Fruit fly (Drosophila melanogaster) whole organism, embryonic: ENCODE results near the gene MTF-1.
A peak's percentile ranks its signal among the peaks of the same experiment; 100 is the strongest.

Experiments used
- CG10366 ChIP-seq: fragments of 200-800 bp; sonication (Bioruptor generic); IDR thresholded peaks from 2 replicates; pipeline ENCODE4 v1.3.6; 2022; ENCODE audit warnings: missing biosample characterization, missing genetic modification characterization
- CG11093 ChIP-seq: fragments of 200-800 bp; sonication (Bioruptor generic); IDR thresholded peaks from 3 replicates; pipeline ENCODE4 v1.3.6; 2022; ENCODE audit warnings: missing biosample characterization, missing genetic modification characterization
- CG12236 ChIP-seq: fragments of 200-800 bp; sonication (Bioruptor generic); optimal IDR thresholded peaks from 2 replicates; lab custom pipeline; 2016; ENCODE audit warnings: missing biosample characterization, missing genetic modification characterization
- CG1233 ChIP-seq: fragments of 200-800 bp; sonication (Bioruptor generic); optimal IDR thresholded peaks from 4 replicates; lab custom pipeline; 2018; ENCODE audit warnings: missing biosample characterization, mild to moderate bottlenecking, missing genetic modification characterization
- CG15601 ChIP-seq: fragments of 200-800 bp; sonication (Bioruptor generic); optimal IDR thresholded peaks from 3 replicates; lab custom pipeline; 2019; ENCODE audit warnings: missing biosample characterization, mild to moderate bottlenecking, missing genetic modification characterization, moderate library complexity
- CG18011 ChIP-seq: fragments of 200-800 bp; sonication (Bioruptor generic); optimal IDR thresholded peaks from 2 replicates; lab custom pipeline; 2017; ENCODE audit warnings: missing biosample characterization, missing genetic modification characterization, mild to moderate bottlenecking, moderate library complexity, missing genotype
- CG31441 ChIP-seq: fragments of 200-800 bp; sonication (Bioruptor generic); IDR thresholded peaks from 2 replicates; pipeline ENCODE4 v1.3.6; 2022; ENCODE audit warnings: missing biosample characterization, missing genetic modification characterization
- CG32772 ChIP-seq: fragments of 200-800 bp; sonication (Bioruptor generic); IDR thresholded peaks from 2 replicates; pipeline ENCODE4 v1.3.6; 2022; ENCODE audit warnings: missing biosample characterization, missing genetic modification characterization
- CG3407 ChIP-seq: fragments of 200-800 bp; sonication (Bioruptor generic); optimal IDR thresholded peaks from 2 replicates; lab custom pipeline; 2018; ENCODE audit warnings: missing biosample characterization, mild to moderate bottlenecking, missing genetic modification characterization
- CG42726 ChIP-seq: fragments of 200-800 bp; sonication (Bioruptor generic); IDR thresholded peaks from 2 replicates; pipeline ENCODE4 v1.3.6; 2022; ENCODE audit warnings: missing biosample characterization, missing genetic modification characterization; ENCODE audit not compliant: partially characterized antibody
- CG6683 ChIP-seq: fragments of 200-800 bp; sonication (Bioruptor generic); optimal IDR thresholded peaks from 2 replicates; lab custom pipeline; 2017; ENCODE audit warnings: missing biosample characterization, mild to moderate bottlenecking, missing genetic modification characterization, missing genetic modification reagents
- CG6854 ChIP-seq: fragments of 200-800 bp; sonication (Bioruptor generic); optimal IDR thresholded peaks from 3 replicates; lab custom pipeline; 2017; ENCODE audit warnings: missing biosample characterization, mild to moderate bottlenecking, missing genetic modification characterization
- CG7839 ChIP-seq: fragments of 200-800 bp; sonication (Bioruptor generic); optimal IDR thresholded peaks from 3 replicates; lab custom pipeline; 2018; ENCODE audit warnings: missing biosample characterization, mild to moderate bottlenecking, missing genetic modification characterization, moderate library complexity
- CG7963 ChIP-seq: fragments of 200-800 bp; sonication (Bioruptor generic); IDR thresholded peaks from 3 replicates; pipeline ENCODE4 v1.3.6; 2022; ENCODE audit warnings: missing biosample characterization, missing genetic modification characterization; ENCODE audit not compliant: partially characterized antibody
- CG9215 ChIP-seq: fragments of 200-800 bp; sonication (Bioruptor generic); IDR thresholded peaks from 2 replicates; pipeline ENCODE4 v1.3.6; 2022; ENCODE audit warnings: missing biosample characterization, missing genetic modification characterization
- CG9932 ChIP-seq: fragments of 200-800 bp; sonication (Bioruptor generic); IDR thresholded peaks from 2 replicates; pipeline ENCODE4 v1.3.6; 2022; ENCODE audit warnings: missing biosample characterization, missing genetic modification characterization
- Camta ChIP-seq: fragments of 200-800 bp; sonication (Bioruptor generic); optimal IDR thresholded peaks from 2 replicates; lab custom pipeline; 2016; ENCODE audit warnings: missing biosample characterization, missing genetic modification characterization
- Dad ChIP-seq: fragments of 200-800 bp; sonication (Bioruptor generic); optimal IDR thresholded peaks from 3 replicates; lab custom pipeline; 2016; ENCODE audit warnings: missing biosample characterization, missing genetic modification characterization
- Dp ChIP-seq: fragments of 200-800 bp; sonication (Bioruptor generic); optimal IDR thresholded peaks from 2 replicates; lab custom pipeline; 2018; ENCODE audit warnings: missing biosample characterization, mild to moderate bottlenecking, missing genetic modification characterization, moderate library complexity
- Fer3 ChIP-seq: fragments of 200-800 bp; sonication (Bioruptor generic); optimal IDR thresholded peaks from 2 replicates; lab custom pipeline; 2018; ENCODE audit warnings: missing biosample characterization, mild to moderate bottlenecking, missing genetic modification characterization, moderate library complexity
- Hand ChIP-seq: fragments of 200-800 bp; sonication (Bioruptor generic); optimal IDR thresholded peaks from 2 replicates; lab custom pipeline; 2017; ENCODE audit warnings: mild to moderate bottlenecking, missing biosample characterization, missing genetic modification reagents, missing genetic modification characterization
- HmgZ ChIP-seq: fragments of 200-800 bp; sonication (Bioruptor generic); optimal IDR thresholded peaks from 2 replicates; lab custom pipeline; 2018; ENCODE audit warnings: missing biosample characterization, mild to moderate bottlenecking, missing genetic modification characterization
- Scr ChIP-seq: fragments of 200-800 bp; sonication (Bioruptor generic); IDR thresholded peaks from 2 replicates; pipeline ENCODE4 v1.3.6; 2022; ENCODE audit warnings: missing biosample characterization, missing genetic modification characterization; ENCODE audit not compliant: partially characterized antibody
- ato ChIP-seq: fragments of 200-800 bp; sonication (Bioruptor generic); IDR thresholded peaks from 2 replicates; pipeline ENCODE4 v1.3.6; 2022; ENCODE audit warnings: missing biosample characterization, missing genetic modification characterization; ENCODE audit not compliant: partially characterized antibody
- croc ChIP-seq: fragments of 200-800 bp; sonication (Bioruptor generic); conservative IDR thresholded peaks from 3 replicates; pipeline ENCODE4 v1.3.6; 2022; ENCODE audit warnings: missing biosample characterization, missing genetic modification characterization
- disco-r ChIP-seq: fragments of 200-800 bp; sonication (Bioruptor generic); optimal IDR thresholded peaks from 2 replicates; lab custom pipeline; 2016; ENCODE audit warnings: missing biosample characterization, missing genetic modification characterization
- dm ChIP-seq: fragments of 200-800 bp; sonication (Bioruptor generic); optimal IDR thresholded peaks from 3 replicates; lab custom pipeline; 2016; ENCODE audit warnings: missing biosample characterization, missing genetic modification characterization
- dysf ChIP-seq: fragments of 200-800 bp; sonication (Bioruptor generic); IDR thresholded peaks from 3 replicates; pipeline ENCODE4 v1.3.6; 2022; ENCODE audit warnings: missing biosample characterization, missing genetic modification characterization
- fd102C ChIP-seq: fragments of 200-800 bp; sonication (Bioruptor generic); optimal IDR thresholded peaks from 2 replicates; lab custom pipeline; 2018; ENCODE audit warnings: missing biosample characterization, mild to moderate bottlenecking, missing genetic modification characterization, moderate library complexity
- fru ChIP-seq: fragments of >200 bp; optimal IDR thresholded peaks from 2 replicates; lab custom pipeline; 2017
- gcm ChIP-seq: fragments of 200-800 bp; sonication (Bioruptor generic); optimal IDR thresholded peaks from 2 replicates; lab custom pipeline; 2019; ENCODE audit warnings: missing biosample characterization, mild to moderate bottlenecking, missing genetic modification characterization, moderate library complexity
- gro ChIP-seq: fragments of 200-800 bp; sonication (Bioruptor generic); optimal IDR thresholded peaks from 2 replicates; lab custom pipeline; 2016; ENCODE audit warnings: missing biosample characterization, missing genetic modification characterization
- hbn ChIP-seq: fragments of 200-800 bp; sonication (Bioruptor generic); IDR thresholded peaks from 2 replicates; pipeline ENCODE4 v1.3.6; 2022; ENCODE audit warnings: missing biosample characterization, missing genetic modification characterization; ENCODE audit not compliant: partially characterized antibody
- kay ChIP-seq: fragments of 200-800 bp; sonication (Bioruptor generic); optimal IDR thresholded peaks from 2 replicates; lab custom pipeline; 2016; ENCODE audit warnings: missing biosample characterization, missing genetic modification characterization
- kni ChIP-seq: fragments of 200-800 bp; sonication (Bioruptor generic); optimal IDR thresholded peaks from 3 replicates; lab custom pipeline; 2017; ENCODE audit warnings: mild to moderate bottlenecking, missing biosample characterization, missing genetic modification reagents, missing genetic modification characterization
- lola ChIP-seq, 3 experiments: fragments of >200 bp in 2 of 3; fragments of 200-800 bp in 1 of 3; sonication (Bioruptor generic) in 1 of 3; optimal IDR thresholded peaks; 2 replicates each; lab custom pipeline; 2017 to 2019; ENCODE audit warnings: missing biosample characterization in 3 of 3, missing genetic modification characterization in 3 of 3, mild to moderate bottlenecking in 1 of 3, moderate library complexity in 1 of 3
- maf-S ChIP-seq: fragments of 200-800 bp; sonication (Bioruptor generic); optimal IDR thresholded peaks from 2 replicates; lab custom pipeline; 2016; ENCODE audit warnings: missing biosample characterization, missing genetic modification characterization
- mirr ChIP-seq: fragments of 200-800 bp; sonication (Bioruptor generic); optimal IDR thresholded peaks from 3 replicates; lab custom pipeline; 2018; ENCODE audit warnings: missing biosample characterization, mild to moderate bottlenecking, missing genetic modification characterization
- nau ChIP-seq: fragments of 200-800 bp; sonication (Bioruptor generic); optimal IDR thresholded peaks from 3 replicates; lab custom pipeline; 2017; ENCODE audit warnings: missing biosample characterization, mild to moderate bottlenecking, missing genetic modification characterization, missing genetic modification reagents
- otp ChIP-seq: fragments of 200-800 bp; sonication (Bioruptor generic); IDR thresholded peaks from 3 replicates; pipeline ENCODE4, ENCODE4 v1.3.6; 2022; ENCODE audit warnings: missing biosample characterization, missing genetic modification characterization
- p53 ChIP-seq: fragments of 200-800 bp; sonication (Bioruptor generic); optimal IDR thresholded peaks from 2 replicates; lab custom pipeline; 2016; ENCODE audit warnings: missing biosample characterization, missing genetic modification characterization
- rib ChIP-seq: fragments of 200-800 bp; sonication (Bioruptor generic); IDR thresholded peaks from 2 replicates; pipeline ENCODE4 v1.3.6; 2022; ENCODE audit warnings: missing biosample characterization, missing genetic modification characterization
- scrt ChIP-seq: fragments of 200-800 bp; sonication (Bioruptor generic); optimal IDR thresholded peaks from 2 replicates; lab custom pipeline; 2018; ENCODE audit warnings: missing biosample characterization, mild to moderate bottlenecking, missing genetic modification characterization, moderate library complexity
- sisA ChIP-seq: fragments of 200-800 bp; sonication (Bioruptor generic); IDR thresholded peaks from 2 replicates; pipeline ENCODE4 v1.3.6; 2022; ENCODE audit warnings: missing biosample characterization, missing genetic modification characterization
- slbo ChIP-seq: fragments of 200-800 bp; sonication (Bioruptor generic); IDR thresholded peaks from 2 replicates; pipeline ENCODE4 v1.3.6; 2022; ENCODE audit warnings: missing biosample characterization, missing genetic modification characterization
- slp2 ChIP-seq: fragments of 200-800 bp; sonication (Bioruptor generic); optimal IDR thresholded peaks from 2 replicates; lab custom pipeline; 2016; ENCODE audit warnings: missing biosample characterization, missing genetic modification characterization
- tna ChIP-seq: fragments of 200-800 bp; sonication (Bioruptor generic); IDR thresholded peaks from 2 replicates; pipeline ENCODE4 v1.3.6; 2022; ENCODE audit warnings: missing biosample characterization, missing genetic modification characterization; ENCODE audit not compliant: partially characterized antibody
- unc-4 ChIP-seq: fragments of 200-800 bp; sonication (Bioruptor generic); IDR thresholded peaks from 2 replicates; pipeline ENCODE4 v1.3.6; 2022; ENCODE audit warnings: missing biosample characterization, missing genetic modification characterization; ENCODE audit not compliant: partially characterized antibody
- wdn ChIP-seq: fragments of 200-800 bp; sonication (Bioruptor generic); IDR thresholded peaks from 2 replicates; pipeline ENCODE4 v1.3.6; 2022; ENCODE audit warnings: missing biosample characterization, missing genetic modification characterization
- zfh2 ChIP-seq: fragments of 200-800 bp; sonication (Bioruptor generic); optimal IDR thresholded peaks from 2 replicates; lab custom pipeline; 2016; ENCODE audit warnings: missing biosample characterization, missing genetic modification characterization

The MTF-1 gene

dm6 chr3L:9457619-9458092, 27.5 kb downstream of the MTF-1 start, which contains the start of gene CG3437 (continued):
- TF ChIP-seq p53 (GFP tag; lab: Kevin White, UChicago) (peak; percentile 95), otp (GFP tag; lab: Robert Waterston, UW) (peak; percentile 99), CG3407 (GFP tag; lab: Kevin White, UChicago) (peak; percentile 97), rib (peak; percentile 99), disco-r (GFP tag; lab: Kevin White, UChicago) (peak; percentile 97), slbo (GFP tag; lab: Robert Waterston, UW) (peak; percentile 99), slp2 (GFP tag; lab: Kevin White, UChicago) (peak; percentile 99), kni (peak; percentile 97), Camta (GFP tag; lab: Kevin White, UChicago) (peak; percentile 97), Dad (GFP tag; lab: Kevin White, UChicago) (peak; percentile 99), fd102C (GFP tag; lab: Kevin White, UChicago) (peak; percentile 82), lola (GFP tag; optimal IDR thresholded peaks at IDR 0.05; lab: Kevin White, UChicago) (peak in 1 of 3 experiments; percentile 97), CG7963 (GFP tag; lab: Robert Waterston, UW) (no peak), CG9932 (GFP tag; lab: Robert Waterston, UW) (peak; percentile 99), CG15601 (tag; lab: Kevin White, UChicago) (peak; percentile 97), gro (GFP tag; lab: Kevin White, UChicago) (peak; percentile 98), unc-4 (0 out of 2 replicates have a peak, but pooled peaks have one; percentile 30), Hand (GFP tag; lab: Kevin White, UChicago) (peak; percentile 97), mirr (peak; percentile 99), Scr (peak; percentile 29; the same call in 1 of the 2 replicates), CG10366 (GFP tag; lab: Robert Waterston, UW) (peak; percentile 99), kay (GFP tag; lab: Kevin White, UChicago) (peak; percentile 88), HmgZ (tag; lab: Kevin White, UChicago) (peak; percentile 99), fru (lab: Kevin White, UChicago) (no peak), croc (peak; percentile 98), ato (no peak), CG7839 (tag; lab: Kevin White, UChicago) (peak; percentile 99), scrt (GFP tag; lab: Kevin White, UChicago) (peak; percentile 97), CG31441 (GFP tag; lab: Robert Waterston, UW) (peak; percentile 98), maf-S (GFP tag; lab: Kevin White, UChicago) (peak; percentile 98), Dp (GFP tag; lab: Kevin White, UChicago) (peak; percentile 40), zfh2 (peak; percentile 99), CG18011 (GFP tag; lab: Kevin White, UChicago) (peak; percentile 93), CG6854 (GFP tag; lab: Kevin White, UChicago) (peak; percentile 98), sisA (GFP tag; lab: Robert Waterston, UW) (peak; percentile 99), CG1233 (peak; percentile 99), CG9215 (GFP tag; lab: Robert Waterston, UW) (peak; percentile 99), Fer3 (peak; percentile 99), dm (GFP tag; lab: Kevin White, UChicago) (peak; percentile 95), CG11093 (GFP tag; lab: Robert Waterston, UW) (peak; percentile 99), CG42726 (no peak), nau (GFP tag; lab: Kevin White, UChicago) (peak; percentile 98), gcm (peak; percentile 97), CG12236 (peak; percentile 97), tna (GFP tag; lab: Robert Waterston, UW) (no peak), dysf (GFP tag; lab: Robert Waterston, UW) (peak; percentile 100), hbn (GFP tag; lab: Robert Waterston, UW) (no peak; the same call in 1 of the 2 replicates), CG6683 (GFP tag; lab: Kevin White, UChicago) (peak; percentile 97), CG32772 (GFP tag; lab: Robert Waterston, UW) (peak; percentile 100), wdn (GFP tag; lab: Robert Waterston, UW) (peak; percentile 98)
